Worm (Caenorhabditis elegans) whole organism, late embryonic: ENCODE results near the gene fbxb-108.
A peak's percentile ranks its signal among the peaks of the same experiment; 100 is the strongest.

Source experiments
- C08G9.2 ChIP-seq: sonication (generic microtip); optimal IDR thresholded peaks from 2 replicates; lab custom pipeline; 2016; ENCODE audit warnings: mild to moderate bottlenecking, missing genetic modification characterization, moderate library complexity, missing compliant biosample characterization
- C38D4.7 ChIP-seq: fragments of 200-800 bp; sonication (Bioruptor generic); optimal IDR thresholded peaks from 2 replicates; lab custom pipeline; 2018; ENCODE audit warnings: mild to moderate bottlenecking, missing genetic modification characterization, moderate library complexity, missing compliant biosample characterization
- K02D7.2 ChIP-seq: sonication (generic microtip); optimal IDR thresholded peaks from 2 replicates; lab custom pipeline; 2017; ENCODE audit warnings: mild to moderate bottlenecking, missing genetic modification characterization, missing compliant biosample characterization
- K09A11.1 ChIP-seq: sonication (generic microtip); optimal IDR thresholded peaks from 2 replicates; lab custom pipeline; 2017; ENCODE audit warnings: antibody characterized with exemption, mild to moderate bottlenecking, missing genetic modification characterization, missing compliant biosample characterization; ENCODE audit not compliant: insufficient read depth
- Y22D7AL.16 ChIP-seq: sonication (generic microtip); optimal IDR thresholded peaks from 2 replicates; lab custom pipeline; 2016; ENCODE audit warnings: missing genetic modification characterization, missing compliant biosample characterization
- ahr-1 ChIP-seq: sonication (generic microtip); optimal IDR thresholded peaks from 2 replicates; lab custom pipeline; 2016; ENCODE audit warnings: missing genetic modification characterization, missing compliant biosample characterization
- ceh-14 ChIP-seq: sonication (generic microtip); optimal IDR thresholded peaks from 2 replicates; lab custom pipeline; 2016; ENCODE audit warnings: missing genotype, missing genetic modification characterization, missing compliant biosample characterization
- ceh-18 ChIP-seq: sonication (generic microtip); optimal IDR thresholded peaks from 2 replicates; lab custom pipeline; 2016; ENCODE audit warnings: missing genetic modification characterization, missing compliant biosample characterization
- ceh-19 ChIP-seq: fragments of 200-800 bp; sonication (Bioruptor generic); optimal IDR thresholded peaks from 2 replicates; lab custom pipeline; 2018; ENCODE audit warnings: mild to moderate bottlenecking, missing genetic modification characterization, missing compliant biosample characterization
- ceh-30 ChIP-seq: fragments of 150-350 bp; optimal IDR thresholded peaks from 2 replicates; lab custom pipeline; 2014; ENCODE audit warnings: missing biosample characterization, missing genetic modification characterization
- ceh-48 ChIP-seq: sonication (generic microtip); optimal IDR thresholded peaks from 2 replicates; lab custom pipeline; 2016; ENCODE audit warnings: missing genetic modification characterization, inconsistent platforms, missing compliant biosample characterization
- ceh-6 ChIP-seq: fragments of 200-800 bp; sonication (Bioruptor generic); optimal IDR thresholded peaks from 2 replicates; lab custom pipeline; 2018; ENCODE audit warnings: mild to moderate bottlenecking, missing genetic modification characterization, missing compliant biosample characterization
- che-1 ChIP-seq: sonication (generic microtip); optimal IDR thresholded peaks from 2 replicates; lab custom pipeline; 2016; ENCODE audit warnings: mild to moderate bottlenecking, missing genetic modification characterization, missing compliant biosample characterization
- dmd-4 ChIP-seq: sonication (generic microtip); optimal IDR thresholded peaks from 2 replicates; lab custom pipeline; 2016; ENCODE audit warnings: borderline replicate concordance, missing genetic modification characterization, missing compliant biosample characterization
- dve-1 ChIP-seq: sonication (generic microtip); optimal IDR thresholded peaks from 2 replicates; lab custom pipeline; 2017; ENCODE audit warnings: antibody characterized with exemption, mild to moderate bottlenecking, missing genetic modification characterization, missing compliant biosample characterization
- elt-2 ChIP-seq: sonication (generic microtip); optimal IDR thresholded peaks from 2 replicates; lab custom pipeline; 2016; ENCODE audit warnings: missing genetic modification reagents, missing genetic modification characterization, missing compliant biosample characterization
- eyg-1 ChIP-seq: sonication (generic microtip); optimal IDR thresholded peaks from 2 replicates; lab custom pipeline; 2016; ENCODE audit warnings: missing genotype, missing genetic modification characterization, missing compliant biosample characterization
- fkh-6 ChIP-seq: sonication (generic microtip); optimal IDR thresholded peaks from 2 replicates; lab custom pipeline; 2016; ENCODE audit warnings: missing genetic modification characterization, missing compliant biosample characterization
- gmeb-2 ChIP-seq: sonication (generic microtip); optimal IDR thresholded peaks from 2 replicates; lab custom pipeline; 2016; ENCODE audit warnings: missing genetic modification characterization, inconsistent platforms, missing compliant biosample characterization
- hlh-13 ChIP-seq: fragments of 200-800 bp; sonication (Bioruptor generic); optimal IDR thresholded peaks from 2 replicates; lab custom pipeline; 2018; ENCODE audit warnings: mild to moderate bottlenecking, missing genetic modification characterization, missing compliant biosample characterization
- hlh-30 ChIP-seq: sonication (generic microtip); optimal IDR thresholded peaks from 2 replicates; lab custom pipeline; 2017; ENCODE audit warnings: antibody characterized with exemption, missing genetic modification characterization, missing compliant biosample characterization; ENCODE audit not compliant: insufficient read depth
- hlh-6 ChIP-seq: sonication (generic microtip); optimal IDR thresholded peaks from 2 replicates; lab custom pipeline; 2016; ENCODE audit warnings: missing genotype, missing genetic modification characterization, missing compliant biosample characterization
- mec-3 ChIP-seq: sonication (generic microtip); optimal IDR thresholded peaks from 2 replicates; lab custom pipeline; 2016; ENCODE audit warnings: borderline replicate concordance, missing genetic modification characterization, missing compliant biosample characterization
- pat-9 ChIP-seq: fragments of 200-800 bp; sonication (Bioruptor generic); optimal IDR thresholded peaks from 2 replicates; lab custom pipeline; 2018; ENCODE audit warnings: mild to moderate bottlenecking, missing genetic modification characterization, moderate library complexity, missing compliant biosample characterization
- pha-2 ChIP-seq: sonication (generic microtip); optimal IDR thresholded peaks from 2 replicates; lab custom pipeline; 2017; ENCODE audit warnings: mild to moderate bottlenecking, missing genetic modification characterization, missing compliant biosample characterization
- pqm-1 ChIP-seq: sonication (generic microtip); optimal IDR thresholded peaks from 2 replicates; lab custom pipeline; 2016; ENCODE audit warnings: missing genetic modification characterization, missing compliant biosample characterization
- pros-1 ChIP-seq: fragments of 150-350 bp; optimal IDR thresholded peaks from 2 replicates; lab custom pipeline; 2014; ENCODE audit warnings: missing biosample characterization, missing genetic modification reagents, missing genetic modification characterization
- rnt-1 ChIP-seq: sonication (generic microtip); optimal IDR thresholded peaks from 2 replicates; lab custom pipeline; 2016; ENCODE audit warnings: missing genetic modification characterization, missing compliant biosample characterization
- sox-4 ChIP-seq: sonication (generic microtip); optimal IDR thresholded peaks from 2 replicates; lab custom pipeline; 2017; ENCODE audit warnings: mild to moderate bottlenecking, missing genetic modification characterization, inconsistent platforms, missing compliant biosample characterization
- unc-55 ChIP-seq: sonication (generic microtip); optimal IDR thresholded peaks from 2 replicates; lab custom pipeline; 2017; ENCODE audit warnings: missing biosample characterization, missing genetic modification reagents, missing genetic modification characterization
- unc-86 ChIP-seq: sonication (generic microtip); optimal IDR thresholded peaks from 2 replicates; lab custom pipeline; 2016; ENCODE audit warnings: missing genetic modification characterization, missing compliant biosample characterization

fbxb-108 gene

ce11 chrII:2795413-2795812, 30.6 kb downstream of the fbxb-108 start:
- TF ChIP-seq dmd-4 (tag; lab: Kevin White, UChicago) (no peak), pqm-1 (tag; lab: Kevin White, UChicago) (no peak), C08G9.2 (tag; lab: Kevin White, UChicago) (no peak), hlh-6 (no peak), mec-3 (tag; lab: Kevin White, UChicago) (no peak), hlh-13 (GFP tag; lab: Kevin White, UChicago) (no peak), ceh-30 (tag; lab: Kevin White, UChicago) (no peak), pros-1 (tag; lab: Kevin White, UChicago) (no peak), unc-86 (no peak), hlh-30 (tag; lab: Kevin White, UChicago) (no peak), pha-2 (tag; lab: Kevin White, UChicago) (no peak), fkh-6 (no peak), ceh-18 (tag; lab: Kevin White, UChicago) (no peak), ahr-1 (tag; lab: Kevin White, UChicago) (no peak), K09A11.1 (tag; lab: Kevin White, UChicago) (no peak)

- TF ChIP-seq rnt-1 (tag; lab: Kevin White, UChicago), result no peak
These were observed 31.7 kb downstream of the fbxb-108 start for ce11 chrII:2796431-2796830.

- TF ChIP-seq sox-4 (no peak), C38D4.7 (GFP tag; lab: Kevin White, UChicago) (no peak), ceh-14 (tag; lab: Kevin White, UChicago) (no peak), unc-55 (GFP tag; lab: Kevin White, UChicago) (no peak), che-1 (tag; lab: Kevin White, UChicago) (no peak), eyg-1 (tag; lab: Kevin White, UChicago) (no peak), ceh-48 (tag; lab: Kevin White, UChicago) (no peak), pat-9 (no peak), gmeb-2 (no peak), elt-2 (no peak), Y22D7AL.16 (tag; lab: Kevin White, UChicago) (no peak), ahr-1 (tag; lab: Kevin White, UChicago) (no peak), ceh-6 (GFP tag; lab: Kevin White, UChicago) (no peak), K02D7.2 (no peak)
These were observed 33.2 kb downstream of the fbxb-108 start for ce11 chrII:2797951-2798350.

ce11 chrII:2800550-2801233, 35.9 kb downstream of the fbxb-108 start, which contains the start of gene nhr-119:
Gene nhr-119, minus strand, starts transcription at chrII:2800600.
- TF ChIP-seq elt-2 (peak; percentile 84), unc-55 (GFP tag; lab: Kevin White, UChicago) (peak; percentile 97), pqm-1 (tag; lab: Kevin White, UChicago) (peak; percentile 17), hlh-30 (tag; lab: Kevin White, UChicago) (no peak), rnt-1 (tag; lab: Kevin White, UChicago) (no peak), K09A11.1 (tag; lab: Kevin White, UChicago) (no peak), ceh-19 (GFP tag; lab: Kevin White, UChicago) (no peak), ceh-18 (tag; lab: Kevin White, UChicago) (peak; percentile 47), dve-1 (tag; lab: Kevin White, UChicago) (peak; percentile 38)
- TF ChIP-seq, all 69 proteins: peak for 5

ce11 chrII:2801764-2802163, 37.0 kb downstream of the fbxb-108 start:
- TF ChIP-seq ceh-6 (GFP tag; lab: Kevin White, UChicago) (no peak), ceh-18 (tag; lab: Kevin White, UChicago) (no peak)
